Worm (Caenorhabditis elegans): ENCODE results near the gene T26A5.2.

Gene T26A5.2

ce11 chrIII:6446807-6447206, 20.3 kb upstream of the T26A5.2 start, which contains the start of gene let-721:
TSS of gene let-721 (minus strand) at chrIII:6446907.
- no peak for TF ChIP-seq lin-32 (GFP tag; optimal IDR thresholded peaks at IDR 0.05)
- no peak for TF ChIP-seq unc-39 (tag; optimal IDR thresholded peaks at IDR 0.05)
- TF ChIP-seq hlh-1 (tag; optimal IDR thresholded peaks at IDR 0.05): no peak
- TF ChIP-seq nhr-28 (tag; optimal IDR thresholded peaks at IDR 0.05): no peak
- TF ChIP-seq ceh-43 (GFP tag; optimal IDR thresholded peaks at IDR 0.05): no peak
- no peak for TF ChIP-seq sem-2 (GFP tag; optimal IDR thresholded peaks at IDR 0.05)
- no peak for TF ChIP-seq nhr-2 (tag; optimal IDR thresholded peaks at IDR 0.05)
- no peak for TF ChIP-seq blmp-1 (tag; optimal IDR thresholded peaks at IDR 0.05)
- TF ChIP-seq mep-1 (tag; optimal IDR thresholded peaks at IDR 0.05): no peak
- no peak for TF ChIP-seq ceh-83 (GFP tag; optimal IDR thresholded peaks at IDR 0.05)
- TF ChIP-seq M03D4.4 (tag; optimal IDR thresholded peaks at IDR 0.05): no peak
- TF ChIP-seq unc-62 (GFP tag; optimal IDR thresholded peaks at IDR 0.05): no peak
- no peak for TF ChIP-seq sptf-1 (tag; optimal IDR thresholded peaks at IDR 0.05)
- TF ChIP-seq tbx-8 (GFP tag; optimal IDR thresholded peaks at IDR 0.05): no peak
- TF ChIP-seq flh-1 (GFP tag; optimal IDR thresholded peaks at IDR 0.05): no peak
- TF ChIP-seq pha-4 (tag; optimal IDR thresholded peaks at IDR 0.05): no peak
- TF ChIP-seq ztf-11 (tag; optimal IDR thresholded peaks at IDR 0.05): no peak

DNA sequence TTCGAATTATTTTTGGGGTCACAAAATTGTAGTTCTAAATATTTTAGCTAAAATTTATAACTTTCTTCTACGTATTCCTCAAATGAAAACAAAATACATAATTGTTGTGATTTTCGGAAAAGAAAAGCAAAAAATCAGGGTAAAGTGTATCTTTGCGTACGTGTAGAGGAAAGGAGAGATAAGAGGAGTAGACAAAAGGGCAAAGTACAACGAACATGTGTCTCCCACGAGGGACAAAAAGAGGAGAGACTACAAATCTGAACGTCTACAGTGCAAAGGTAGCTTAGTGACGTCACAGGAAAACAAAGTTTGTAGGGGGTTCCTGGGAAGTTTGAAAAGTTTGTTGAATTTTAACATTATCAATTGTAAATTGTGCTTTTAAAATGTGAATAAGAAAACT, 19.6 kb upstream of the T26A5.2 start:
- TF ChIP-seq mls-2 (tag; optimal IDR thresholded peaks at IDR 0.05) (no peak), elt-1 (tag; optimal IDR thresholded peaks at IDR 0.05; ENCODE audit: borderline replicate concordance, insufficient read depth) (no peak), nhr-76 (tag; optimal IDR thresholded peaks at IDR 0.05) (no peak), blmp-1 (tag; optimal IDR thresholded peaks at IDR 0.05) (no peak), zip-8 (tag; optimal IDR thresholded peaks at IDR 0.05) (peak; percentile 27), lin-32 (GFP tag; optimal IDR thresholded peaks at IDR 0.05) (no peak), ceh-39 (tag; optimal IDR thresholded peaks at IDR 0.05) (no peak), mep-1 (tag; optimal IDR thresholded peaks at IDR 0.05) (no peak), hlh-1 (tag; optimal IDR thresholded peaks at IDR 0.05) (peak; percentile 75), ceh-43 (GFP tag; optimal IDR thresholded peaks at IDR 0.05) (no peak), cnd-1 (tag; optimal IDR thresholded peaks at IDR 0.05) (no peak), nhr-237 (tag; optimal IDR thresholded peaks at IDR 0.05) (peak; percentile 10), mab-5 (tag; optimal IDR thresholded peaks at IDR 0.05) (no peak)

- no peak for TF ChIP-seq ztf-11 (tag; optimal IDR thresholded peaks at IDR 0.05)
- TF ChIP-seq nhr-237 (tag; optimal IDR thresholded peaks at IDR 0.05): no peak
- TF ChIP-seq nhr-76 (tag; optimal IDR thresholded peaks at IDR 0.05): no peak
- no peak for TF ChIP-seq elt-1 (tag; optimal IDR thresholded peaks at IDR 0.05; ENCODE audit: borderline replicate concordance, insufficient read depth)
- TF ChIP-seq pha-4 (tag; optimal IDR thresholded peaks at IDR 0.05): no peak
Observed at ce11 chrIII:6449854-6450253, 17.3 kb upstream of the T26A5.2 start.

DNA sequence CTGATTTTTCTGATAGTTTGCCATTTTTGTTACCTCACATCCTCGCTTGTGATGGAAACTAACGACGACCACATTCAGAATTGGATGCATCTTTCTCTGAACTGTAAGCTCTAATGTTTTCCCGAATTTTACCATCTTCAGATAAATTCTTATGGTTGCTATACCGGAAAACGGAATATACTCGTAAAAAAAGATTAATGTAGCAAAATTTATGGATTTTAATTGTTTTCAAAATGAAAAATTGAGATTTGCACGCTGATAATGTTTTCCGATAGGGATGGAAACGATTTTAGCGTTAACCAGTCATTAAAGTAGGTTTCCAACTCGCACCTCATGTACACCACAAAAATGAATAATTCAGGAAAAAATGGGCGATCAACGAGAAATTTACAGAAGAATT, 16.5 kb upstream of the T26A5.2 start, which contains the start of gene T26A5.6:
Gene T26A5.6 (minus strand): TSS at position 101 of the 400 bp plus-strand sequence.
- TF ChIP-seq flh-1 (GFP tag; optimal IDR thresholded peaks at IDR 0.05): no peak
- no peak for TF ChIP-seq sptf-1 (tag; optimal IDR thresholded peaks at IDR 0.05)
- TF ChIP-seq nhr-2 (tag; optimal IDR thresholded peaks at IDR 0.05): no peak
- no peak for TF ChIP-seq ceh-83 (GFP tag; optimal IDR thresholded peaks at IDR 0.05)
- no peak for TF ChIP-seq nhr-28 (tag; optimal IDR thresholded peaks at IDR 0.05)
- TF ChIP-seq nhr-237 (tag; optimal IDR thresholded peaks at IDR 0.05): no peak
- no peak for TF ChIP-seq nhr-12 (tag; optimal IDR thresholded peaks at IDR 0.05)
- no peak for TF ChIP-seq zip-8 (tag; optimal IDR thresholded peaks at IDR 0.05)
- TF ChIP-seq lin-13 (tag; optimal IDR thresholded peaks at IDR 0.05): no peak

DNA sequence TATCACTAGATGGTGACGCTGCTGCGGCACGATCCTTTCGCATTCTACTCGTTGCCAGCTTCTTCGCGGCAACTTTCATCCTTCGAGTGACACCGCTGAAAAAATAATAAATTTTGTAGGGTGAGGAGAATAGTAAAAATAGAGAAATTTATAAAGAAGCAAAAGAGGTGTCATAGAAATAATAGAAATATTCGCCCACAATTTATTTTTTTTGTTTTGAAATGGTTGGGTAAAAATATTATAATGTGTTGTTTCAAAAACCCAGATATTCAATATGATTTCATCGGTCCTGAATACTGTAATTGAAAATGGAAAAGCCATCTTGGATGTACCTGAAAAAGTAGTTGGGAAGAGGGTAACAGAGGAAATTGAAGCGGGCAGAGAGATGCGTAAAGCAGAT, 14.8 kb upstream of the T26A5.2 start, which contains the start of gene set-1:
Gene set-1 (minus strand): TSS at position 101 of the 400 bp plus-strand sequence.
- no peak for TF ChIP-seq nhr-237 (tag; optimal IDR thresholded peaks at IDR 0.05)

DNA sequence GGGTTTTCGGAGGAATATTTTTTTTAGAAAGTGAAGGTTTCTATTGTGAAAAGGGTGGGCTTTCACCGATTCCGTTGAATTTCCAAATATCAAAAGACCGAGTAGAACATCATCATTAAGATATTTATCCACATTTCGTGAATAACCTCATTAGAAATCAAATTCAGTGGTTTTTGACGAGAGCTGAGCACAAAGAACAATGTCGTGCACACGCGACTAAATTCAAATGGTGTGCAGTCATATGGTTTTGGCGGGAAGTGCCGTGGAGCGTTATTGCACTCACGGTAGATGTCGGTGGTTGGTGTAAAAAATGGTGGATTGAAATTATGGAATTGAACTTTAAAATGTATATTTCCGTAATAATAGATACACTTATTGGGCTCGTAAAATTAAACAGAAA, 14.4 kb upstream of the T26A5.2 start:
- TF ChIP-seq ceh-39 (tag; optimal IDR thresholded peaks at IDR 0.05) (peak; percentile 47), pha-4 (tag; optimal IDR thresholded peaks at IDR 0.05) (no peak), ces-1 (GFP tag; optimal IDR thresholded peaks at IDR 0.05) (no peak), lin-13 (tag; optimal IDR thresholded peaks at IDR 0.05) (peak; percentile 17), mep-1 (tag; optimal IDR thresholded peaks at IDR 0.05) (peak; percentile 65), unc-120 (tag; optimal IDR thresholded peaks at IDR 0.05; ENCODE audit: poor library complexity, severe bottlenecking) (no peak), ceh-83 (GFP tag; optimal IDR thresholded peaks at IDR 0.05) (no peak), nhr-237 (tag; optimal IDR thresholded peaks at IDR 0.05) (no peak), flh-1 (GFP tag; optimal IDR thresholded peaks at IDR 0.05) (no peak), bed-3 (GFP tag; optimal IDR thresholded peaks at IDR 0.05) (no peak), elt-1 (tag; optimal IDR thresholded peaks at IDR 0.05; ENCODE audit: borderline replicate concordance, insufficient read depth) (no peak), blmp-1 (tag; optimal IDR thresholded peaks at IDR 0.05) (no peak), hlh-1 (tag; optimal IDR thresholded peaks at IDR 0.05) (peak; percentile 63), ztf-11 (tag; optimal IDR thresholded peaks at IDR 0.05) (no peak), nhr-76 (tag; optimal IDR thresholded peaks at IDR 0.05) (no peak), mab-5 (tag; optimal IDR thresholded peaks at IDR 0.05) (no peak), lsy-2 (tag; optimal IDR thresholded peaks at IDR 0.05) (peak; percentile 24), mls-2 (tag; optimal IDR thresholded peaks at IDR 0.05) (no peak), unc-39 (tag; optimal IDR thresholded peaks at IDR 0.05) (no peak), zip-8 (tag; optimal IDR thresholded peaks at IDR 0.05) (no peak)
